Worm (Caenorhabditis elegans): Measurements from ENCODE around the gene oac-6.
A peak's percentile ranks its signal among the peaks of the same experiment; 100 is the strongest.

oac-6 gene

DNA sequence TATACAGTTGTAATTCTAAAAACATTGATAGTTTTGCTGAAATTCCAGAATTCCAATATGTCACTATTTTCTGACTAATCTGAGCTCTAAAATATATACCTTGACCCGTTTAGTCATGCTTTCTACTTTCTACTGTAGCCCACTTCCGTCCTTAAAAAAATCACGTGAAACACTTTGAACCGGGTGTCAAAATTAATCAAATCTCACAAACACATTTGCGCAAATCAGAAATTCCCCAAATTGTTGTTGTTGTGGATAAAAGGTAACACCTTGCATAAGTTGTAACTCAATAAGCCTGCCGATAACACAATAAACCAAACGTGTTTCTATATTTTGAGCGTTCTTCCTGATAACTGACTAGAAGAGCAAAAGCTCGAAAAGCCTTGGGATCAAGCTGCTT is 4.7 kb downstream of the oac-6 start, which contains the start of gene srxa-7:
TSS of gene srxa-7 (plus strand) at position 301 of the 400 bp plus-strand sequence.
- TF ChIP-seq lsy-12 (tag; optimal IDR thresholded peaks at IDR 0.05) (no peak), mdl-1 (tag; optimal IDR thresholded peaks at IDR 0.05) (no peak), mml-1 (tag; optimal IDR thresholded peaks at IDR 0.05) (no peak), nhr-77 (tag; optimal IDR thresholded peaks at IDR 0.05) (no peak), egl-5 (tag; optimal IDR thresholded peaks at IDR 0.05) (no peak), nhr-67 (tag; optimal IDR thresholded peaks at IDR 0.05) (no peak), sea-2 (GFP tag; optimal IDR thresholded peaks at IDR 0.05) (no peak), elt-3 (tag; optimal IDR thresholded peaks at IDR 0.05) (no peak)

DNA sequence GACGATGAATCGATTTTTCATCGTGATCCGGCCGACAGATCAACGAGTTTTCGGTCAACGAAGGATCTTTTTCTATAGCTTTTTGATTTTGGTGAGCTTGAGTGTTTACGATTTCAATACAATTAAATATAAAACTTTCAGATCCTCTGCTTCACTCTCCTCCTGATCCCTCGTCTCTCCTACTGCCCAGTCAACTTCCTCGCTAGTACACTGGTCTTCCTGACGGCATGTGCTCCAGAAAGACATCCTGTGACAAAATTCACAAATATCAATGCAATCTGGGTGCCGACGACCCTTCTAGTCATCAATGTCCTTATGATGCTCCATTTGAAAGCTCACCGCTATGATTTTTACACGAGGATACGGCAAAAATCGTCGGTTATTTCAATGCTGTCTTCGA is 5.8 kb downstream of the oac-6 start:
- TF ChIP-seq nhr-11 (tag; optimal IDR thresholded peaks at IDR 0.05) (no peak), aly-2 (tag; optimal IDR thresholded peaks at IDR 0.05) (no peak), nhr-25 (tag; optimal IDR thresholded peaks at IDR 0.05) (no peak), elt-1 (tag; optimal IDR thresholded peaks at IDR 0.05) (no peak), ztf-11 (tag; optimal IDR thresholded peaks at IDR 0.05) (no peak), ama-1 (optimal IDR thresholded peaks at IDR 0.05) (no peak), zag-1 (tag; optimal IDR thresholded peaks at IDR 0.05) (no peak), nhr-237 (tag; optimal IDR thresholded peaks at IDR 0.05) (no peak), sea-2 (GFP tag; optimal IDR thresholded peaks at IDR 0.05) (no peak), nfya-1 (tag; optimal IDR thresholded peaks at IDR 0.05; ENCODE audit: insufficient read depth) (no peak), elt-3 (tag; optimal IDR thresholded peaks at IDR 0.05) (no peak), lin-15B (tag; optimal IDR thresholded peaks at IDR 0.05) (no peak), R02D3.7 (tag; optimal IDR thresholded peaks at IDR 0.05) (no peak), nhr-12 (tag; optimal IDR thresholded peaks at IDR 0.05) (no peak), elt-2 (tag; optimal IDR thresholded peaks at IDR 0.05) (no peak), nhr-28 (tag; optimal IDR thresholded peaks at IDR 0.05) (no peak), nhr-67 (tag; optimal IDR thresholded peaks at IDR 0.05) (no peak)

- TF ChIP-seq eor-1 (tag; optimal IDR thresholded peaks at IDR 0.05) (no peak), nhr-11 (tag; optimal IDR thresholded peaks at IDR 0.05) (no peak), elt-2 (tag; optimal IDR thresholded peaks at IDR 0.05) (peak; percentile 15), lsy-12 (tag; optimal IDR thresholded peaks at IDR 0.05) (no peak), nhr-23 (tag; optimal IDR thresholded peaks at IDR 0.05) (no peak)
Observed at ce11 chrV:16309523-16309922, 7.0 kb downstream of the oac-6 start, which contains the start of gene oac-7. TSS of gene oac-7 (plus strand) at chrV:16309805.

DNA sequence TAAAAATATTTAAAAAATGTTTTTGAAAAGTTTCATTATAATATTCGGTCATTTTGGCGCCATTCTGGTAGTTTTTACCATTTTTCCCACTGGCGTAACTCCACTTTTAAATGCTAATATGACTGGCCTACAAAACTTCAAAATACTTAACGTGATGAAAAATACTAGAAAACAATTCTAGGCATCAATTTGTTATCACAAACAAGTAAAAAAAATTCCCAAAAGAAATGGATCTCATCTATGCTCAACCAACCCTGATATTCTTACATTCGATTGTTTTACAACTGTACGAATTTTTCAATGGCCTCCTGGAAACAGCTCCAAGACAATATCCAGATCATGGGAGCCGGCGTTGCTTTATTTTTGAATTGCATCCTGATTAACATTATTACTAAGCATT is 12.5 kb downstream of the oac-6 start, which contains the start of gene str-214:
TSS of gene str-214 (plus strand) at position 301 of the 400 bp plus-strand sequence.
- TF ChIP-seq nhr-23 (tag; optimal IDR thresholded peaks at IDR 0.05): no peak
- no peak for TF ChIP-seq jun-1 (tag; optimal IDR thresholded peaks at IDR 0.05)
- no peak for TF ChIP-seq fkh-2 (tag; optimal IDR thresholded peaks at IDR 0.05)
- no peak for TF ChIP-seq ceh-16 (tag; optimal IDR thresholded peaks at IDR 0.05)

- no peak for TF ChIP-seq elt-2 (tag; optimal IDR thresholded peaks at IDR 0.05)
- no peak for TF ChIP-seq elt-3 (tag; optimal IDR thresholded peaks at IDR 0.05)
- no peak for TF ChIP-seq aly-2 (tag; optimal IDR thresholded peaks at IDR 0.05)
- TF ChIP-seq ztf-11 (tag; optimal IDR thresholded peaks at IDR 0.05): no peak
- no peak for TF ChIP-seq nhr-12 (tag; optimal IDR thresholded peaks at IDR 0.05)
- no peak for TF ChIP-seq daf-12 (tag; optimal IDR thresholded peaks at IDR 0.05)
- TF ChIP-seq pqm-1 (tag; optimal IDR thresholded peaks at IDR 0.05): no peak
- TF ChIP-seq zag-1 (tag; optimal IDR thresholded peaks at IDR 0.05): no peak
- no peak for TF ChIP-seq nhr-76 (tag; optimal IDR thresholded peaks at IDR 0.05)
Observed at ce11 chrV:16317244-16317643, 14.7 kb downstream of the oac-6 start, which contains the start of gene srh-180. TSS of gene srh-180 (plus strand) at chrV:16317544.

ce11 chrV:16322155-16322554 is 19.6 kb downstream of the oac-6 start:
- TF ChIP-seq lin-39 (tag; optimal IDR thresholded peaks at IDR 0.05): no peak
- TF ChIP-seq nhr-76 (tag; optimal IDR thresholded peaks at IDR 0.05): no peak
- no peak for TF ChIP-seq ztf-11 (tag; optimal IDR thresholded peaks at IDR 0.05)
- TF ChIP-seq jun-1 (tag; optimal IDR thresholded peaks at IDR 0.05): no peak
- TF ChIP-seq ceh-9 (tag; optimal IDR thresholded peaks at IDR 0.05): no peak
- no peak for TF ChIP-seq nhr-23 (tag; optimal IDR thresholded peaks at IDR 0.05)
- TF ChIP-seq elt-3 (tag; optimal IDR thresholded peaks at IDR 0.05): no peak
- TF ChIP-seq nhr-11 (tag; optimal IDR thresholded peaks at IDR 0.05): no peak
